Fruit fly (Drosophila melanogaster) whole organism, embryonic: ENCODE results near the gene CG5986.

Experiments used
- CG10209 ChIP-seq: fragments of 200-800 bp; sonication (Bioruptor generic); optimal IDR thresholded peaks from 3 replicates; lab custom pipeline; 2017; ENCODE audit warnings: missing biosample characterization, mild to moderate bottlenecking, missing genetic modification characterization, missing genetic modification reagents
- CG10267 ChIP-seq: fragments of 200-800 bp; sonication (Bioruptor generic); optimal IDR thresholded peaks from 2 replicates; lab custom pipeline; 2018; ENCODE audit warnings: missing biosample characterization, mild to moderate bottlenecking, missing genetic modification characterization, moderate library complexity
- CG10274 ChIP-seq: fragments of 200-800 bp; sonication (Bioruptor generic); optimal IDR thresholded peaks from 3 replicates; lab custom pipeline; 2017; ENCODE audit warnings: missing biosample characterization, mild to moderate bottlenecking, missing genetic modification characterization
- CG11504 ChIP-seq: fragments of 200-800 bp; sonication (Bioruptor generic); optimal IDR thresholded peaks from 3 replicates; lab custom pipeline; 2019; ENCODE audit warnings: missing biosample characterization, mild to moderate bottlenecking, missing genetic modification characterization, moderate library complexity
- CG13775 ChIP-seq: fragments of 200-800 bp; sonication (Bioruptor generic); optimal IDR thresholded peaks from 3 replicates; lab custom pipeline; 2017; ENCODE audit warnings: missing biosample characterization, mild to moderate bottlenecking, missing genetic modification characterization
- CG14014 ChIP-seq: fragments of 200-800 bp; sonication (Bioruptor generic); IDR thresholded peaks from 2 replicates; pipeline ENCODE4 v1.3.6; 2022; ENCODE audit warnings: missing biosample characterization, missing genetic modification characterization
- CG14050 ChIP-seq: fragments of 200-800 bp; sonication (Bioruptor generic); IDR thresholded peaks from 3 replicates; pipeline ENCODE4 v1.3.6; 2022; ENCODE audit warnings: missing biosample characterization, missing genetic modification characterization
- CG14710 ChIP-seq: fragments of 200-800 bp; sonication (Bioruptor generic); optimal IDR thresholded peaks from 3 replicates; lab custom pipeline; 2019; ENCODE audit warnings: missing biosample characterization, mild to moderate bottlenecking, missing genetic modification characterization, moderate library complexity
- CG14860 ChIP-seq: fragments of 200-800 bp; sonication (Bioruptor generic); IDR thresholded peaks from 3 replicates; pipeline ENCODE4 v1.3.6; 2022; ENCODE audit warnings: missing biosample characterization, missing genetic modification characterization; ENCODE audit not compliant: partially characterized antibody
- CG17328 ChIP-seq: fragments of 200-800 bp; sonication (Bioruptor generic); IDR thresholded peaks from 2 replicates; pipeline ENCODE4 v1.3.6; 2022; ENCODE audit warnings: missing biosample characterization, missing genetic modification characterization
- CG2129 ChIP-seq: fragments of 200-800 bp; sonication (Bioruptor generic); IDR thresholded peaks from 2 replicates; pipeline ENCODE4 v1.3.6; 2022; ENCODE audit warnings: missing biosample characterization, missing genetic modification characterization; ENCODE audit not compliant: partially characterized antibody
- CG33213 ChIP-seq: fragments of 200-800 bp; sonication (Bioruptor generic); optimal IDR thresholded peaks from 3 replicates; lab custom pipeline; 2016; ENCODE audit warnings: missing biosample characterization, missing genetic modification characterization
- CG4617 ChIP-seq: fragments of 200-800 bp; sonication (Bioruptor generic); optimal IDR thresholded peaks from 3 replicates; lab custom pipeline; 2016; ENCODE audit warnings: missing biosample characterization, missing genetic modification characterization, borderline replicate concordance
- CG4707 ChIP-seq: fragments of 200-800 bp; sonication (Bioruptor generic); optimal IDR thresholded peaks from 2 replicates; lab custom pipeline; 2018; ENCODE audit warnings: missing biosample characterization, mild to moderate bottlenecking, missing genetic modification characterization, moderate library complexity
- CG6813 ChIP-seq: fragments of 200-800 bp; sonication (Bioruptor generic); optimal IDR thresholded peaks from 2 replicates; lab custom pipeline; 2017; ENCODE audit warnings: missing biosample characterization, missing genetic modification characterization, mild to moderate bottlenecking, moderate library complexity, missing genetic modification reagents
- CG7556 ChIP-seq: fragments of 200-800 bp; sonication (Bioruptor generic); optimal IDR thresholded peaks from 2 replicates; lab custom pipeline; 2017; ENCODE audit warnings: missing biosample characterization, mild to moderate bottlenecking, missing genetic modification characterization
- CG7786 ChIP-seq: fragments of 200-800 bp; sonication (Bioruptor generic); optimal IDR thresholded peaks from 2 replicates; lab custom pipeline; 2016; ENCODE audit warnings: missing biosample characterization, missing genetic modification characterization
- CG8290 ChIP-seq, 3 experiments: fragments of 200-800 bp; sonication (Bioruptor generic); optimal IDR thresholded peaks; 2 replicates each; lab custom pipeline; 2016 to 2019; ENCODE audit warnings: missing biosample characterization in 3 of 3, missing genetic modification characterization in 3 of 3, mild to moderate bottlenecking in 2 of 3, moderate library complexity in 1 of 3
- CG8388 ChIP-seq: fragments of 200-800 bp; sonication (Bioruptor generic); optimal IDR thresholded peaks from 2 replicates; lab custom pipeline; 2019; ENCODE audit warnings: missing biosample characterization, mild to moderate bottlenecking, missing genetic modification characterization, moderate library complexity
- CG9215 ChIP-seq: fragments of 200-800 bp; sonication (Bioruptor generic); IDR thresholded peaks from 2 replicates; pipeline ENCODE4 v1.3.6; 2022; ENCODE audit warnings: missing biosample characterization, missing genetic modification characterization
- CTCF ChIP-seq: fragments of 200-800 bp; sonication (Bioruptor generic); optimal IDR thresholded peaks from 2 replicates; lab custom pipeline; 2017; ENCODE audit warnings: missing biosample characterization, mild to moderate bottlenecking, missing genetic modification characterization, moderate library complexity
- CrebB ChIP-seq: fragments of 200-800 bp; sonication (Bioruptor generic); optimal IDR thresholded peaks from 3 replicates; lab custom pipeline; 2018; ENCODE audit warnings: missing biosample characterization, mild to moderate bottlenecking, missing genetic modification characterization
- D19A ChIP-seq: fragments of 200-800 bp; optimal IDR thresholded peaks from 3 replicates; lab custom pipeline; 2019; ENCODE audit warnings: missing biosample characterization, mild to moderate bottlenecking, missing genetic modification characterization, moderate library complexity
- Dek ChIP-seq: fragments of 200-800 bp; sonication (Bioruptor generic); optimal IDR thresholded peaks from 3 replicates; lab custom pipeline; 2019; ENCODE audit warnings: missing biosample characterization, mild to moderate bottlenecking, missing genetic modification characterization, moderate library complexity
- Dp ChIP-seq: fragments of 200-800 bp; sonication (Bioruptor generic); optimal IDR thresholded peaks from 2 replicates; lab custom pipeline; 2018; ENCODE audit warnings: missing biosample characterization, mild to moderate bottlenecking, missing genetic modification characterization, moderate library complexity
- Ets65A ChIP-seq: fragments of 200-800 bp; sonication (Bioruptor generic); peaks from one replicate; lab custom pipeline; 2016; ENCODE audit warnings: missing biosample characterization, missing genetic modification characterization
- HLH3B ChIP-seq: fragments of 200-800 bp; sonication (Bioruptor generic); IDR thresholded peaks from 2 replicates; pipeline ENCODE4 v1.3.6; 2022; ENCODE audit warnings: missing biosample characterization, missing genetic modification characterization
- HLHmδ ChIP-seq: fragments of 200-800 bp; sonication (Bioruptor generic); optimal IDR thresholded peaks from 2 replicates; lab custom pipeline; 2018; ENCODE audit warnings: missing biosample characterization, mild to moderate bottlenecking, missing genetic modification characterization, moderate library complexity
- Hand ChIP-seq: fragments of 200-800 bp; sonication (Bioruptor generic); optimal IDR thresholded peaks from 2 replicates; lab custom pipeline; 2017; ENCODE audit warnings: mild to moderate bottlenecking, missing biosample characterization, missing genetic modification reagents, missing genetic modification characterization
- Lpt ChIP-seq: fragments of >200 bp; optimal IDR thresholded peaks from 2 replicates; lab custom pipeline; 2018; ENCODE audit warnings: missing biosample characterization, missing genetic modification characterization
- Max ChIP-seq: fragments of 200-800 bp; sonication (Bioruptor generic); optimal IDR thresholded peaks from 2 replicates; lab custom pipeline; 2016; ENCODE audit warnings: missing biosample characterization, mild to moderate bottlenecking, missing genetic modification characterization
- Myb ChIP-seq: fragments of 200-800 bp; sonication (Bioruptor generic); optimal IDR thresholded peaks from 2 replicates; lab custom pipeline; 2016; ENCODE audit warnings: missing biosample characterization, missing genetic modification characterization
- Side ChIP-seq: fragments of 200-800 bp; sonication (Bioruptor generic); optimal IDR thresholded peaks from 2 replicates; lab custom pipeline; 2016; ENCODE audit warnings: missing biosample characterization, missing genetic modification characterization
- Six4 ChIP-seq: fragments of 200-800 bp; sonication (Bioruptor generic); optimal IDR thresholded peaks from 2 replicates; lab custom pipeline; 2016; ENCODE audit warnings: missing biosample characterization, missing genetic modification characterization
- Xbp1 ChIP-seq: fragments of 200-800 bp; sonication (Bioruptor generic); optimal IDR thresholded peaks from 3 replicates; lab custom pipeline; 2016; ENCODE audit warnings: missing biosample characterization, mild to moderate bottlenecking, missing genetic modification characterization
- dm ChIP-seq: fragments of 200-800 bp; sonication (Bioruptor generic); optimal IDR thresholded peaks from 3 replicates; lab custom pipeline; 2016; ENCODE audit warnings: missing biosample characterization, missing genetic modification characterization
- dmrt11E ChIP-seq: fragments of 200-800 bp; sonication (Bioruptor generic); optimal IDR thresholded peaks from 3 replicates; lab custom pipeline; 2018; ENCODE audit warnings: missing biosample characterization, mild to moderate bottlenecking, missing genetic modification characterization, moderate library complexity
- ftz-f1 ChIP-seq: fragments of 200-800 bp; sonication (Bioruptor generic); optimal IDR thresholded peaks from 2 replicates; lab custom pipeline; 2016; ENCODE audit warnings: missing biosample characterization, missing genetic modification characterization
- gt ChIP-seq: fragments of 200-800 bp; sonication (Bioruptor generic); IDR thresholded peaks from 2 replicates; pipeline ENCODE4 v1.3.6; 2022; ENCODE audit warnings: missing biosample characterization, missing genetic modification characterization
- hkb ChIP-seq, 2 experiments: fragments of 200-800 bp in 1 of 2; fragments of >200 bp in 1 of 2; sonication (Bioruptor generic) in 1 of 2; IDR thresholded peaks in 1 of 2; optimal IDR thresholded peaks in 1 of 2; 2 replicates each; pipeline versions ENCODE4 v1.3.6 to Lab custom; 2017 to 2022; ENCODE audit warnings: missing biosample characterization in 1 of 2, missing genetic modification characterization in 1 of 2
- lilli ChIP-seq: fragments of 200-800 bp; sonication (Bioruptor generic); optimal IDR thresholded peaks from 3 replicates; lab custom pipeline; 2016; ENCODE audit warnings: missing biosample characterization, missing genetic modification characterization
- mirr ChIP-seq: fragments of 200-800 bp; sonication (Bioruptor generic); optimal IDR thresholded peaks from 3 replicates; lab custom pipeline; 2018; ENCODE audit warnings: missing biosample characterization, mild to moderate bottlenecking, missing genetic modification characterization
- mld ChIP-seq: fragments of 200-800 bp; sonication (Bioruptor generic); IDR thresholded peaks from 3 replicates; pipeline ENCODE4 v1.3.6; 2022; ENCODE audit warnings: missing biosample characterization, missing genetic modification characterization; ENCODE audit not compliant: partially characterized antibody
- rib ChIP-seq: fragments of 200-800 bp; sonication (Bioruptor generic); IDR thresholded peaks from 2 replicates; pipeline ENCODE4 v1.3.6; 2022; ENCODE audit warnings: missing biosample characterization, missing genetic modification characterization
- row ChIP-seq: fragments of 200-800 bp; sonication (Bioruptor generic); IDR thresholded peaks from 3 replicates; pipeline ENCODE4 v1.3.6; 2022; ENCODE audit warnings: missing biosample characterization, missing genetic modification characterization
- sima ChIP-seq: fragments of 200-800 bp; sonication (Bioruptor generic); optimal IDR thresholded peaks from 2 replicates; lab custom pipeline; 2016; ENCODE audit warnings: missing biosample characterization, missing genetic modification characterization
- sr ChIP-seq: fragments of 200-800 bp; sonication (Bioruptor generic); IDR thresholded peaks from 3 replicates; pipeline ENCODE4 v1.3.6; 2022; ENCODE audit warnings: missing biosample characterization, missing genetic modification characterization
- tgo ChIP-seq: fragments of 200-800 bp; sonication (Bioruptor generic); IDR thresholded peaks from 3 replicates; pipeline ENCODE4 v1.3.6; 2022; ENCODE audit warnings: missing biosample characterization, missing genetic modification characterization
- tll ChIP-seq, 2 experiments: fragments of 200-800 bp in 1 of 2; fragments of >200 bp in 1 of 2; sonication (Bioruptor generic) in 1 of 2; optimal IDR thresholded peaks; 2 replicates each; lab custom pipeline; 2017 to 2019; ENCODE audit warnings: missing biosample characterization in 2 of 2, missing genetic modification characterization in 2 of 2, mild to moderate bottlenecking in 1 of 2, moderate library complexity in 1 of 2

The CG5986 gene

dm6 chr3R:24010637-24011214, 36.9 kb upstream of the CG5986 start (continued):
- peak; percentile 52 for TF ChIP-seq Ets65A
- TF ChIP-seq gt (GFP tag; lab: Robert Waterston, UW), result no peak
- TF ChIP-seq CG17328, result 0 out of 2 replicates have a peak, but pooled peaks have one; percentile 30
- TF ChIP-seq CG7786 (GFP tag; lab: Kevin White, UChicago), result peak; percentile 15
- 0 out of 2 replicates have a peak, but pooled peaks have one; percentile 63 for TF ChIP-seq rib (GFP tag; lab: Robert Waterston, UW)
- TF ChIP-seq dm, result no peak
- TF ChIP-seq CG14710 (tag; lab: Kevin White, UChicago), result no peak
- no peak for TF ChIP-seq CG4707 (GFP tag; lab: Kevin White, UChicago)
- TF ChIP-seq CG11504 (tag; lab: Kevin White, UChicago), result peak; percentile 78
- TF ChIP-seq CG14050 (GFP tag; lab: Robert Waterston, UW), result peak; percentile 41; the same call in 2 of the 3 replicates
- peak; percentile 40 for TF ChIP-seq CG13775 (GFP tag; lab: Kevin White, UChicago)
- no peak for TF ChIP-seq CTCF (GFP tag; lab: Kevin White, UChicago)
- no peak for TF ChIP-seq Six4 (GFP tag; lab: Kevin White, UChicago)
- TF ChIP-seq tgo, result peak; percentile 75
- TF ChIP-seq Lpt (GFP tag; lab: Kevin White, UChicago), result no peak
- peak; percentile 42 for TF ChIP-seq lilli (GFP tag; lab: Kevin White, UChicago)
- no peak for TF ChIP-seq ftz-f1 (GFP tag; lab: Kevin White, UChicago)
- peak; percentile 40 for TF ChIP-seq CG10267 (tag; lab: Kevin White, UChicago)
- TF ChIP-seq Max, result no peak
- no peak for TF ChIP-seq CG33213 (GFP tag; lab: Kevin White, UChicago)
- TF ChIP-seq CG14014 (GFP tag; lab: Robert Waterston, UW), result peak; percentile 78
- no peak for TF ChIP-seq CG2129 (GFP tag; lab: Robert Waterston, UW)
- TF ChIP-seq CG8290 (GFP tag; optimal IDR thresholded peaks at IDR 0.05; lab: Kevin White, UChicago), result no peak
- peak in 1 of 2 experiments; percentile 65 for TF ChIP-seq CG8290 (tag; optimal IDR thresholded peaks at IDR 0.05; lab: Kevin White, UChicago)
- TF ChIP-seq CG14860 (GFP tag; lab: Robert Waterston, UW), result no peak
- no peak for TF ChIP-seq Side
- no peak for TF ChIP-seq Dp (GFP tag; lab: Kevin White, UChicago)
- TF ChIP-seq dmrt11E (tag; lab: Kevin White, UChicago), result peak; percentile 4
- TF ChIP-seq Dek (tag; lab: Kevin White, UChicago), result peak; percentile 64
- TF ChIP-seq CG9215 (GFP tag; lab: Robert Waterston, UW), result peak; percentile 50
- TF ChIP-seq CG8388 (GFP tag; lab: Kevin White, UChicago), result peak; percentile 30
- peak; percentile 85 for TF ChIP-seq row (GFP tag; lab: Robert Waterston, UW)
- peak; percentile 62; the same call in 1 of the 3 replicates for TF ChIP-seq sr (GFP tag; lab: Robert Waterston, UW)
- TF ChIP-seq Myb, result peak; percentile 10
- peak; percentile 30 for TF ChIP-seq CrebB (tag; lab: Kevin White, UChicago)
- peak; percentile 75 for TF ChIP-seq CG7556 (GFP tag; lab: Kevin White, UChicago)
- peak; percentile 1 for TF ChIP-seq CG6813 (GFP tag; lab: Kevin White, UChicago)
- TF ChIP-seq hkb (optimal IDR thresholded peaks at IDR 0.05; lab: Kevin White, UChicago), result no peak
- peak; percentile 76 for TF ChIP-seq hkb (GFP tag; IDR thresholded peaks at IDR 0.05; lab: Robert Waterston, UW)
- TF ChIP-seq mld, result no peak
- TF ChIP-seq CG10209, result peak; percentile 67
- no peak for TF ChIP-seq CG4617
- no peak for TF ChIP-seq CG10274 (GFP tag; lab: Kevin White, UChicago)
- no peak for TF ChIP-seq HLHmδ (GFP tag; lab: Kevin White, UChicago)
- TF ChIP-seq mirr (GFP tag; lab: Kevin White, UChicago), result peak; percentile 9
- TF ChIP-seq tll (GFP tag; optimal IDR thresholded peaks at IDR 0.05; lab: Kevin White, UChicago), result no peak
- peak; percentile 72 for TF ChIP-seq HLH3B (GFP tag; lab: Robert Waterston, UW)
- peak; percentile 44 for TF ChIP-seq Hand (GFP tag; lab: Kevin White, UChicago)
- TF ChIP-seq sima, result no peak
- peak; percentile 57 for TF ChIP-seq Xbp1
- peak; percentile 25 for TF ChIP-seq D19A (tag; lab: Kevin White, UChicago)
